Worm (Caenorhabditis elegans): ENCODE results near the gene clh-6.

- TF ChIP-seq unc-62 (GFP tag; optimal IDR thresholded peaks at IDR 0.05), result no peak
- no peak for TF ChIP-seq snpc-4 (tag; optimal IDR thresholded peaks at IDR 0.05)
- TF ChIP-seq ceh-9 (tag; optimal IDR thresholded peaks at IDR 0.05), result no peak
- TF ChIP-seq nhr-11 (tag; optimal IDR thresholded peaks at IDR 0.05), result no peak
- TF ChIP-seq skn-1 (tag; optimal IDR thresholded peaks at IDR 0.05), result no peak
- TF ChIP-seq nhr-77 (tag; optimal IDR thresholded peaks at IDR 0.05), result no peak
- no peak for TF ChIP-seq fkh-10 (GFP tag; optimal IDR thresholded peaks at IDR 0.05)
- no peak for TF ChIP-seq nhr-12 (tag; optimal IDR thresholded peaks at IDR 0.05)
These were observed 19.8 kb upstream of the clh-6 start, which contains the start of gene R07B7.10 for ce11 chrV:12082932-12083331.

All from whole organism, L3 larva.